Fruit fly (Drosophila melanogaster) whole organism, wandering third instar larva: Measurements from ENCODE around the gene trbl.
A peak's percentile ranks its signal among the peaks of the same experiment; 100 is the strongest.

Source experiments
- Dif ChIP-seq: fragments of 200-275, 200-300 bp; sonication (Bioruptor generic); optimal IDR thresholded peaks from 2 replicates; lab custom pipeline; 2018; ENCODE audit warnings: missing biosample characterization, missing genetic modification characterization; ENCODE audit not compliant: partially characterized antibody
- GATAd ChIP-seq: sonication (Bioruptor generic); optimal IDR thresholded peaks from 2 replicates; lab custom pipeline; 2016; ENCODE audit warnings: missing biosample characterization, missing genetic modification characterization
- HLH106 ChIP-seq: fragments of 200-800 bp; optimal IDR thresholded peaks from 3 replicates; lab custom pipeline; 2019; ENCODE audit warnings: missing biosample characterization, mild to moderate bottlenecking, missing genetic modification characterization, moderate library complexity
- Hnf4 ChIP-seq: fragments of 200-800 bp; sonication (Bioruptor generic); optimal IDR thresholded peaks from 2 replicates; lab custom pipeline; 2016; ENCODE audit warnings: missing biosample characterization, mild to moderate bottlenecking, missing genetic modification characterization
- Hr78 ChIP-seq: fragments of >200 bp; optimal IDR thresholded peaks from 2 replicates; lab custom pipeline; 2017; ENCODE audit warnings: missing biosample characterization, missing genetic modification characterization
- Hr83 ChIP-seq: fragments of 200-300 bp; sonication (Bioruptor generic); optimal IDR thresholded peaks from 2 replicates; lab custom pipeline; 2016; ENCODE audit warnings: missing biosample characterization, mild to moderate bottlenecking, missing genetic modification characterization, moderate library complexity; ENCODE audit not compliant: poor library complexity, severe bottlenecking
- Jra ChIP-seq: sonication (Bioruptor generic); optimal IDR thresholded peaks from 2 replicates; lab custom pipeline; 2016; ENCODE audit warnings: missing biosample characterization, missing genetic modification characterization
- Mio ChIP-seq: sonication (Bioruptor generic); optimal IDR thresholded peaks from 2 replicates; lab custom pipeline; 2016; ENCODE audit warnings: missing biosample characterization, missing genetic modification characterization
- Myc ChIP-seq: fragments of >200 bp; optimal IDR thresholded peaks from 2 replicates; lab custom pipeline; 2017
- N ChIP-seq: fragments of >200 bp; optimal IDR thresholded peaks from 2 replicates; lab custom pipeline; 2018; ENCODE audit warnings: missing biosample characterization, missing external identifiers, missing genetic modification characterization
- OdsH ChIP-seq: fragments of 200-800 bp; sonication (Bioruptor generic); optimal IDR thresholded peaks from 2 replicates; lab custom pipeline; 2016; ENCODE audit warnings: missing biosample characterization, mild to moderate bottlenecking, missing genetic modification characterization
- Rel ChIP-seq, 2 experiments: fragments of 200-800 bp; sonication (Bioruptor generic) in 1 of 2; optimal IDR thresholded peaks; 2 replicates in 1 of 2; 3 replicates in 1 of 2; lab custom pipeline; 2016 to 2019; ENCODE audit warnings: mild to moderate bottlenecking in 2 of 2, missing biosample characterization in 2 of 2, missing genetic modification characterization in 2 of 2, moderate library complexity in 1 of 2
- Sp1 ChIP-seq: fragments of 200-800 bp; sonication (Bioruptor generic); optimal IDR thresholded peaks from 3 replicates; lab custom pipeline; 2019; ENCODE audit warnings: missing biosample characterization, mild to moderate bottlenecking, missing genetic modification characterization, moderate library complexity
- br ChIP-seq: fragments of 200-800 bp; sonication (Bioruptor generic); optimal IDR thresholded peaks from 2 replicates; lab custom pipeline; 2016; ENCODE audit warnings: missing biosample characterization, missing genetic modification characterization
- brk ChIP-seq: fragments of 200-800 bp; sonication (Bioruptor generic); optimal IDR thresholded peaks from 2 replicates; lab custom pipeline; 2016; ENCODE audit warnings: missing biosample characterization, mild to moderate bottlenecking, missing genetic modification characterization
- dl ChIP-seq, 2 experiments: fragments of 175-275, 200-275 bp in 1 of 2; fragments of 200-275 bp in 1 of 2; sonication (Bioruptor generic); optimal IDR thresholded peaks; lab custom pipeline; 2018; ENCODE audit warnings: mild to moderate bottlenecking in 2 of 2, missing biosample characterization in 2 of 2, missing genetic modification characterization in 2 of 2, moderate library complexity in 2 of 2; ENCODE audit not compliant: partially characterized antibody in 2 of 2, insufficient read depth in 1 of 2
- dmrt93B ChIP-seq: fragments of 200-800 bp; sonication (Bioruptor generic); optimal IDR thresholded peaks from 2 replicates; lab custom pipeline; 2018; ENCODE audit warnings: missing biosample characterization, mild to moderate bottlenecking, missing genetic modification characterization
- dsf ChIP-seq: sonication (Bioruptor generic); optimal IDR thresholded peaks from 2 replicates; lab custom pipeline; 2016; ENCODE audit warnings: missing biosample characterization, missing genetic modification characterization, borderline replicate concordance
- ey ChIP-seq: fragments of 200-800 bp; sonication (Bioruptor generic); optimal IDR thresholded peaks from 2 replicates; lab custom pipeline; 2016; ENCODE audit warnings: missing biosample characterization, missing genetic modification characterization
- foxo ChIP-seq, 2 experiments: fragments of 200-800 bp; sonication (Bioruptor generic); optimal IDR thresholded peaks; 2 replicates in 1 of 2; 3 replicates in 1 of 2; lab custom pipeline; 2016 to 2017; ENCODE audit warnings: missing biosample characterization in 2 of 2, missing genetic modification characterization in 2 of 2
- fru ChIP-seq: fragments of 200-800 bp; sonication (Bioruptor generic); optimal IDR thresholded peaks from 3 replicates; lab custom pipeline; 2016; ENCODE audit warnings: missing biosample characterization, mild to moderate bottlenecking, missing genetic modification characterization
- h ChIP-seq: fragments of 200-800 bp; sonication (Bioruptor generic); optimal IDR thresholded peaks from 3 replicates; lab custom pipeline; 2016; ENCODE audit warnings: missing biosample characterization, mild to moderate bottlenecking, missing genetic modification characterization
- jim ChIP-seq: fragments of 175-275, 200-325 bp; sonication (Bioruptor generic); optimal IDR thresholded peaks from 2 replicates; lab custom pipeline; 2016; ENCODE audit warnings: missing biosample characterization, mild to moderate bottlenecking, missing genetic modification characterization
- pan ChIP-seq: fragments of >200 bp; optimal IDR thresholded peaks from 2 replicates; lab custom pipeline; 2017
- rgr ChIP-seq: fragments of 200-800 bp; sonication (Bioruptor generic); optimal IDR thresholded peaks from 3 replicates; lab custom pipeline; 2016; ENCODE audit warnings: missing biosample characterization, mild to moderate bottlenecking, missing genetic modification characterization
- sv ChIP-seq: fragments of 200-800 bp; sonication (Bioruptor generic); optimal IDR thresholded peaks from 3 replicates; lab custom pipeline; 2016; ENCODE audit warnings: missing biosample characterization, missing genetic modification characterization
- tai ChIP-seq: sonication (Bioruptor generic); optimal IDR thresholded peaks from 2 replicates; lab custom pipeline; 2016; ENCODE audit warnings: missing biosample characterization, missing genetic modification characterization
- woc ChIP-seq: sonication (Bioruptor generic); optimal IDR thresholded peaks from 2 replicates; lab custom pipeline; 2016; ENCODE audit warnings: missing biosample characterization, mild to moderate bottlenecking, missing genetic modification characterization

The trbl gene

DNA sequence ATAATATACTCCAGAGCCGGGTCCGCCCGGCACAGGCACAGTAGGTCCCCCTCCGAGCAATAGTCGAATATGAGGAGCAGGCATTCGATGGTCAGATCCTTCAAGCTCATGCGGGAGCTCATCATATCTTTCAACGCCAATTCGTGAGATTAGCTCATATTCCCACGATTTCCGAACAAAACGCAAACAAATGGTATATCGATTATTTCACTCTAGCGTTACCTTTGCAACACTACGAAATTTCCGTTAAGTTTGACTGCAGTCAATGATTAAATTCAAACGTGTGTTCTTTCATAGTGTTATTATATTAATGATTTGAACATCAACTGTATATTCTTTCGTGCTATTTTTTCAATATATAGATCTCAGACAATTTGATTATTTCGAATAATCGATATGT, 8.1 kb downstream of the trbl start, which contains the start of gene CG33969:
TSS of gene CG33969 (minus strand) at position 197 of the 400 bp plus-strand sequence.
- TF ChIP-seq tai (GFP tag; lab: Kevin White, UChicago), result no peak
- TF ChIP-seq Jra (GFP tag; lab: Kevin White, UChicago), result peak; percentile 11
- no peak for TF ChIP-seq rgr (GFP tag; lab: Kevin White, UChicago)
- no peak for TF ChIP-seq Dif (GFP tag; lab: Kevin White, UChicago)
- no peak for TF ChIP-seq HLH106 (tag; lab: Kevin White, UChicago)
- no peak for TF ChIP-seq Rel (GFP tag; optimal IDR thresholded peaks at IDR 0.05; lab: Kevin White, UChicago)
- TF ChIP-seq Rel (tag; optimal IDR thresholded peaks at IDR 0.05; lab: Kevin White, UChicago), result peak; percentile 49
- no peak for TF ChIP-seq sv (GFP tag; lab: Kevin White, UChicago)
- TF ChIP-seq dsf (GFP tag; lab: Kevin White, UChicago), result no peak
- no peak for TF ChIP-seq Mio (GFP tag; lab: Kevin White, UChicago)
- no peak for TF ChIP-seq Hnf4 (GFP tag; lab: Kevin White, UChicago)
- peak; percentile 8 for TF ChIP-seq h (GFP tag; lab: Kevin White, UChicago)
- no peak for TF ChIP-seq brk (GFP tag; lab: Kevin White, UChicago)

DNA sequence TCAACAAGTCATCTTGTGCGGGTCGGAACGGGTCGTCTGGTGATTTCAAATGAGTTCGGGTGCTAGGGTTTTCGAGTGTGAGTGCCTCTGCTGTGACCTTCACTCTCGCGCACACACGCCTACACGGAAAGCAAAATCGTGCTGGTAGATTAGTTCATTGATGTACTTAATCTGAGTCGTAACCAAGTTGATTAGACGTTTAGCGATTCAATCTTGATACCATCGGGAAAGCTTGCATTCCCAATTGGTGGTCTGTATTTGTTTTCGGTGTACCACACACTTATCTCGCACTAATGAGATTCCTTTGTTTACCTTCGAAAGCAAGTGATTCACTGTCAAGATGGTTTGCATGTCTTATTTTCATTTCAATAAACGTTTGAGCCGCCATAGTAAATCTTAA, 12.4 kb downstream of the trbl start:
- TF ChIP-seq Jra (GFP tag; lab: Kevin White, UChicago) (no peak), h (GFP tag; lab: Kevin White, UChicago) (peak; percentile 73), foxo (GFP tag; optimal IDR thresholded peaks at IDR 0.05; lab: Kevin White, UChicago) (peak in 1 of 2 experiments; percentile 44), OdsH (GFP tag; lab: Kevin White, UChicago) (peak; percentile 40), N (GFP tag; lab: Kevin White, UChicago) (no peak), rgr (GFP tag; lab: Kevin White, UChicago) (peak; percentile 51), brk (GFP tag; lab: Kevin White, UChicago) (peak; percentile 20), fru (GFP tag; lab: Kevin White, UChicago) (peak; percentile 24), ey (peak; percentile 57)

DNA sequence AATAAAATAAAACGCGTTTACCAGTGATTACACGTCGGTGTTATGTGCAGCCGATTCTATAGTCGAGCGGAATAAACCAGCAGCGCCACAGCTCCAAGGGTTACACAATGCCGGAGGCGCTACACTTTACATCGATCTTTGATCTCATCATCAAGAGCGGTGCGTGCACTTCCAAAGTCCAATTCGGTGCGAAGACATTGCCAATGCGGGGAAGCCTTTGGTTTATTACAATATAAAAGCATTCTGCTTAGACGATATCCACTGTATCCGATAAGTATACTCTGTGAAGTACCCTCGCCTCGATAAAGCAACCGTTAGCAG, 13.6 kb downstream of the trbl start:
- TF ChIP-seq h (GFP tag; lab: Kevin White, UChicago) (no peak), Rel (GFP tag; optimal IDR thresholded peaks at IDR 0.05; lab: Kevin White, UChicago) (no peak), Rel (tag; optimal IDR thresholded peaks at IDR 0.05; lab: Kevin White, UChicago) (no peak), woc (GFP tag; lab: Kevin White, UChicago) (no peak), Dif (GFP tag; lab: Kevin White, UChicago) (no peak), pan (lab: Kevin White, UChicago) (no peak), tai (GFP tag; lab: Kevin White, UChicago) (no peak), jim (no peak), rgr (GFP tag; lab: Kevin White, UChicago) (no peak), HLH106 (tag; lab: Kevin White, UChicago) (no peak), dl (GFP tag; optimal IDR thresholded peaks at IDR 0.05; lab: Kevin White, UChicago; ENCODE audit: insufficient read depth in 1 of 2, partially characterized antibody in 2 of 2) (no peak), Jra (GFP tag; lab: Kevin White, UChicago) (no peak), Myc (lab: Kevin White, UChicago) (no peak), GATAd (no peak), Hnf4 (GFP tag; lab: Kevin White, UChicago) (no peak), Hr83 (no peak), br (GFP tag; lab: Kevin White, UChicago) (no peak), Hr78 (GFP tag; lab: Kevin White, UChicago) (no peak)

DNA sequence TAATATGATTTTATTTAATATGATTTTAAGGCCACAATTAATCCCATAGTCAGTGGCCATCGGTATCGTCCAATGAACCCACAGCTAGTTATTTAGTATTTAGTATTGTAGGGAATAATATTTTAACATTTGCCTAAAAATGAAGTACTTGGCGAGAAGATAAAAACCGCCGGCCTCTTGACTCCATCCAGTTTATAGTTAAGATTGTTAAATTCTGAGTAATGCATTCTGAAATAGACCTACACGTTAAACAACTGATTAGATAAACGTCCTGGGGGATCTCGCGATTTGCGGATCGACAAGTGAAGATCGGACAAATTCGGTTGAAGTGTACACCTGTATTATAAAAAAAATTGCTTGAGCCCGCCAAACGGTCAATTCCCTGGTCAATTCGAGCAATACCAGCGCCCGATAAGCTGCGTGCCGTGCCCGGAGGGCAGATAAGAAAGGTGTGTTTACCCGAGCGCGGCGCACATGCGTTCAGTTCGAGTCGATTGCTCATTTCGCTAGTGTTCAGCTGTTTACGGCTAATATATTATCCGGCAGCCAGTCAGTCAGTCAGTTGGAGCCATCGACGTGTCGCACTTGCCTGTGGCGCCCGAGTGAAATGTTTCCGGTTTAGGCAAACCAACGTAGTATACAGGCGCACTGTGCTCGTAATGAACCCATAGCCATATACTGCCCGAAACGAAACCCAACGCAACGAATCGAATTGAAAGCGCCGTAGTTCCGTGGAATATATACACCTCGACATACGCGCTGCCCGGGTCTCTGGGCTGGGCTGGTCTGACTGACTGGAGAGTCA, 14.2 kb downstream of the trbl start:
- TF ChIP-seq Sp1 (GFP tag; lab: Kevin White, UChicago) (peak; percentile 5), OdsH (GFP tag; lab: Kevin White, UChicago) (no peak), h (GFP tag; lab: Kevin White, UChicago) (peak; percentile 59), Jra (GFP tag; lab: Kevin White, UChicago) (peak; percentile 0), Rel (GFP tag; optimal IDR thresholded peaks at IDR 0.05; lab: Kevin White, UChicago) (no peak), Rel (tag; optimal IDR thresholded peaks at IDR 0.05; lab: Kevin White, UChicago) (peak; percentile 79), br (GFP tag; lab: Kevin White, UChicago) (no peak), Hr83 (peak; percentile 37), dmrt93B (GFP tag; lab: Kevin White, UChicago) (no peak), Mio (GFP tag; lab: Kevin White, UChicago) (no peak)
